Worm (Caenorhabditis elegans) whole organism, L4/young adult: ENCODE measurements around the gene gur-5.

Source experiments
- dao-5 ChIP-seq: sonication (generic microtip); optimal IDR thresholded peaks from 2 replicates; lab custom pipeline; 2016; ENCODE audit warnings: missing genotype, missing genetic modification characterization, moderate library complexity, missing compliant biosample characterization
- him-1 ChIP-seq: sonication (generic microtip); optimal IDR thresholded peaks from 2 replicates; lab custom pipeline; 2016; ENCODE audit warnings: missing genotype, missing genetic modification reagents, missing genetic modification characterization, missing compliant biosample characterization

- TF ChIP-seq him-1 (tag; lab: Kevin White, UChicago) (no peak), dao-5 (tag; lab: Kevin White, UChicago) (no peak)
Measured at ce11 chrII:5282740-5283281, 2.3 kb upstream of the gur-5 start.
